Worm (Caenorhabditis elegans): ENCODE measurements around the gene C32B5.15.

- TF ChIP-seq him-1 (tag; optimal IDR thresholded peaks at IDR 0.05): no peak
- no peak for TF ChIP-seq dao-5 (tag; optimal IDR thresholded peaks at IDR 0.05)
Measured at ce11 chrII:948091-948490, 24.7 kb downstream of the C32B5.15 start, which contains the start of gene fbxc-32.

Measured in whole organism, L4/young adult.